Worm (Caenorhabditis elegans): ENCODE data around the gene rgs-6.

Gene rgs-6

ce11 chrX:5680125-5680524 lies 53.5 kb downstream of the rgs-6 start, which contains the start of gene set-19:
set-19 (minus strand) TSS chrX:5680225.
- TF ChIP-seq ets-5 (GFP tag; IDR thresholded peaks at IDR 0.05) (no peak), fkh-4 (tag; optimal IDR thresholded peaks at IDR 0.05; ENCODE audit: borderline replicate concordance) (no peak), ceh-82 (tag; optimal IDR thresholded peaks at IDR 0.05) (no peak), mdl-1 (tag; optimal IDR thresholded peaks at IDR 0.05) (no peak), nhr-20 (tag; optimal IDR thresholded peaks at IDR 0.05) (no peak), rnt-1 (tag; optimal IDR thresholded peaks at IDR 0.05) (no peak), hlh-17 (GFP tag; optimal IDR thresholded peaks at IDR 0.05; ENCODE audit: borderline replicate concordance) (no peak), mep-1 (tag; optimal IDR thresholded peaks at IDR 0.05) (no peak), xbp-1 (tag; optimal IDR thresholded peaks at IDR 0.05) (no peak), nhr-28 (tag; optimal IDR thresholded peaks at IDR 0.05) (no peak), nhr-84 (tag; optimal IDR thresholded peaks at IDR 0.05) (no peak), ceh-88 (GFP tag; IDR thresholded peaks at IDR 0.05) (no peak), zip-4 (GFP tag; optimal IDR thresholded peaks at IDR 0.05) (no peak), nhr-19 (GFP tag; conservative IDR thresholded peaks at IDR 0.05) (no peak), C34B4.2 (tag; optimal IDR thresholded peaks at IDR 0.05) (no peak), nhr-77 (tag; optimal IDR thresholded peaks at IDR 0.05) (no peak), nhr-71 (tag; optimal IDR thresholded peaks at IDR 0.05) (no peak), fkh-10 (GFP tag; optimal IDR thresholded peaks at IDR 0.05) (no peak), irx-1 (tag; optimal IDR thresholded peaks at IDR 0.05) (no peak), snu-23 (GFP tag; optimal IDR thresholded peaks at IDR 0.05) (no peak)

ce11 chrX:5672615-5673014 lies 61.0 kb downstream of the rgs-6 start:
- TF ChIP-seq nhr-237 (tag; optimal IDR thresholded peaks at IDR 0.05) (no peak), nhr-12 (tag; optimal IDR thresholded peaks at IDR 0.05) (no peak), ceh-90 (tag; optimal IDR thresholded peaks at IDR 0.05) (no peak), egl-13 (tag; optimal IDR thresholded peaks at IDR 0.05) (no peak), mdl-1 (tag; optimal IDR thresholded peaks at IDR 0.05) (no peak), C16A3.4 (tag; optimal IDR thresholded peaks at IDR 0.05) (no peak), snpc-4 (tag; optimal IDR thresholded peaks at IDR 0.05) (no peak), nhr-85 (tag) (no peak), lin-15B (tag; optimal IDR thresholded peaks at IDR 0.05) (no peak), lsy-2 (tag; optimal IDR thresholded peaks at IDR 0.05) (no peak), lir-3 (tag; optimal IDR thresholded peaks at IDR 0.05; ENCODE audit: poor library complexity) (no peak), nhr-71 (tag; optimal IDR thresholded peaks at IDR 0.05) (no peak), nhr-11 (tag; optimal IDR thresholded peaks at IDR 0.05) (no peak), nhr-84 (tag; optimal IDR thresholded peaks at IDR 0.05) (no peak), dsc-1 (tag; optimal IDR thresholded peaks at IDR 0.05) (no peak), nhr-20 (tag; optimal IDR thresholded peaks at IDR 0.05) (no peak), unc-62 (GFP tag; optimal IDR thresholded peaks at IDR 0.05) (no peak)

ce11 chrX:5670829-5671228 lies 62.7 kb downstream of the rgs-6 start:
- TF ChIP-seq lsy-2 (tag; optimal IDR thresholded peaks at IDR 0.05) (no peak), unc-62 (GFP tag; optimal IDR thresholded peaks at IDR 0.05) (no peak), xbp-1 (tag; optimal IDR thresholded peaks at IDR 0.05) (no peak), aly-2 (tag; optimal IDR thresholded peaks at IDR 0.05) (no peak), unc-86 (tag; optimal IDR thresholded peaks at IDR 0.05) (no peak)
